Worm (Caenorhabditis elegans) whole organism, young adult: ENCODE results near the gene C14E2.7.

Experiments
- B0019.2 ChIP-seq: fragments of 200-800 bp; sonication (Bioruptor generic); conservative IDR thresholded peaks from 2 replicates; pipeline ENCODE4 v1.3.6; 2022; ENCODE audit warnings: missing genetic modification reagents, missing genetic modification characterization, missing compliant biosample characterization
- C06A6.2 ChIP-seq: fragments of 200-800 bp; sonication (Bioruptor generic); conservative IDR thresholded peaks from 2 replicates; pipeline ENCODE4 v1.3.6; 2022; ENCODE audit warnings: missing genetic modification characterization, missing compliant biosample characterization
- D2030.7 ChIP-seq: fragments of 200-800 bp; sonication (Bioruptor generic); IDR thresholded peaks from 2 replicates; pipeline ENCODE4 v1.3.6; 2022; ENCODE audit warnings: missing genetic modification reagents, missing genetic modification characterization, missing compliant biosample characterization
- F39B2.1 ChIP-seq: fragments of 200-800 bp; sonication (Bioruptor generic); IDR thresholded peaks from 2 replicates; pipeline ENCODE4 v1.3.6; 2022; ENCODE audit warnings: missing genetic modification reagents, missing genetic modification characterization, missing compliant biosample characterization
- F49E8.2 ChIP-seq: sonication (generic microtip); optimal IDR thresholded peaks from 3 replicates; lab custom pipeline; 2017; ENCODE audit warnings: missing genetic modification characterization, mild to moderate bottlenecking, missing compliant biosample characterization, antibody characterized with exemption, moderate library complexity; ENCODE audit not compliant: insufficient read depth
- K11D2.4 ChIP-seq: fragments of 200-800 bp; sonication (Bioruptor generic); IDR thresholded peaks from 2 replicates; pipeline ENCODE4 v1.3.6; 2022; ENCODE audit warnings: missing genetic modification reagents, missing genetic modification characterization, missing compliant biosample characterization
- T07F8.4 ChIP-seq: sonication (generic microtip); optimal IDR thresholded peaks from 2 replicates; lab custom pipeline; 2016; ENCODE audit warnings: mild to moderate bottlenecking, missing genetic modification characterization, moderate library complexity, missing compliant biosample characterization
- T26A5.8 ChIP-seq: sonication (generic microtip); optimal IDR thresholded peaks from 2 replicates; lab custom pipeline; 2016; ENCODE audit warnings: missing genetic modification characterization, missing compliant biosample characterization
- Y53F4B.3 ChIP-seq: fragments of 200-800 bp; sonication (Bioruptor generic); IDR thresholded peaks from 2 replicates; pipeline ENCODE4 v1.3.6; 2022; ENCODE audit warnings: missing genetic modification reagents, missing genetic modification characterization, missing compliant biosample characterization
- Y53G8AR.9 ChIP-seq: fragments of 200-800 bp; sonication (Bioruptor generic); conservative IDR thresholded peaks from 2 replicates; pipeline ENCODE4 v1.3.6; 2022; ENCODE audit warnings: missing genetic modification reagents, missing genetic modification characterization, missing compliant biosample characterization
- akir-1 ChIP-seq: fragments of 200-800 bp; sonication (Bioruptor generic); optimal IDR thresholded peaks from 2 replicates; lab custom pipeline; 2018; ENCODE audit warnings: mild to moderate bottlenecking, missing genetic modification characterization, moderate library complexity, missing compliant biosample characterization
- atf-7 ChIP-seq: sonication (generic microtip); optimal IDR thresholded peaks from 2 replicates; lab custom pipeline; 2017; ENCODE audit warnings: mild to moderate bottlenecking, missing genetic modification characterization, missing compliant biosample characterization
- cebp-2 ChIP-seq: fragments of 200-800 bp; sonication (Bioruptor generic); IDR thresholded peaks from 2 replicates; pipeline ENCODE4 v1.3.6; 2022; ENCODE audit warnings: missing genetic modification characterization, missing compliant biosample characterization
- ceh-27 ChIP-seq: fragments of 200-800 bp; sonication (Bioruptor generic); optimal IDR thresholded peaks from 2 replicates; lab custom pipeline; 2018; ENCODE audit warnings: mild to moderate bottlenecking, missing genetic modification characterization, moderate library complexity, missing compliant biosample characterization
- ceh-58 ChIP-seq: fragments of 200-800 bp; sonication (Bioruptor generic); IDR thresholded peaks from 2 replicates; pipeline ENCODE4 v1.3.6; 2022; ENCODE audit warnings: missing genetic modification characterization, missing compliant biosample characterization
- ceh-91 ChIP-seq: fragments of 200-800 bp; sonication (Bioruptor generic); IDR thresholded peaks from 2 replicates; pipeline ENCODE4 v1.3.6; 2022; ENCODE audit warnings: missing genetic modification reagents, missing genetic modification characterization, missing compliant biosample characterization
- dox-1 ChIP-seq: fragments of 200-800 bp; sonication (Bioruptor generic); IDR thresholded peaks from 2 replicates; pipeline ENCODE4 v1.3.6; 2022; ENCODE audit warnings: missing genetic modification reagents, missing genetic modification characterization, missing compliant biosample characterization
- dpff-1 ChIP-seq: sonication (generic microtip); optimal IDR thresholded peaks from 2 replicates; lab custom pipeline; 2017; ENCODE audit warnings: mild to moderate bottlenecking, missing genetic modification characterization, missing compliant biosample characterization
- egl-18 ChIP-seq: fragments of 200-800 bp; sonication (Bioruptor generic); IDR thresholded peaks from 2 replicates; pipeline ENCODE4 v1.3.6; 2022; ENCODE audit warnings: missing genetic modification reagents, missing genetic modification characterization, missing compliant biosample characterization
- hlh-26 ChIP-seq: fragments of 200-800 bp; sonication (Bioruptor generic); conservative IDR thresholded peaks from 2 replicates; pipeline ENCODE4 v1.3.6; 2022; ENCODE audit warnings: missing genetic modification reagents, missing genetic modification characterization, missing compliant biosample characterization
- hmg-20 ChIP-seq: fragments of 200-800 bp; sonication (Bioruptor generic); IDR thresholded peaks from 2 replicates; pipeline ENCODE4 v1.3.6; 2022; ENCODE audit warnings: missing genetic modification reagents, missing genetic modification characterization, missing compliant biosample characterization
- let-607 ChIP-seq, 2 experiments: fragments of 200-800 bp in 1 of 2; sonication (Bioruptor generic) in 1 of 2; sonication (generic microtip) in 1 of 2; optimal IDR thresholded peaks; 2 replicates each; lab custom pipeline; 2016 to 2018; ENCODE audit warnings: mild to moderate bottlenecking in 2 of 2, missing compliant biosample characterization in 2 of 2, missing genetic modification characterization in 2 of 2, moderate library complexity in 2 of 2, missing genotype in 1 of 2
- lin-35 ChIP-seq, 3 experiments: fragments of 150-350 bp in 2 of 3; sonication (generic microtip) in 1 of 3; optimal IDR thresholded peaks; 2 replicates each; lab custom pipeline; 2014 to 2018; ENCODE audit warnings: missing biosample characterization in 3 of 3, missing genetic modification characterization in 3 of 3, missing genetic modification reagents in 3 of 3
- lir-1 ChIP-seq: fragments of 200-800 bp; sonication (Bioruptor generic); conservative IDR thresholded peaks from 2 replicates; pipeline ENCODE4 v1.3.6; 2022; ENCODE audit warnings: missing genetic modification reagents, missing genetic modification characterization, missing compliant biosample characterization
- lsy-27 ChIP-seq: sonication (generic microtip); optimal IDR thresholded peaks from 2 replicates; lab custom pipeline; 2017; ENCODE audit warnings: missing genetic modification characterization, mild to moderate bottlenecking, missing compliant biosample characterization, antibody characterized with exemption, missing genotype, borderline replicate concordance; ENCODE audit not compliant: insufficient read depth
- madf-10 ChIP-seq: sonication (generic microtip); optimal IDR thresholded peaks from 2 replicates; lab custom pipeline; 2016; ENCODE audit warnings: mild to moderate bottlenecking, missing genetic modification characterization, missing compliant biosample characterization
- madf-6 ChIP-seq: fragments of 200-800 bp; sonication (Bioruptor generic); IDR thresholded peaks from 2 replicates; pipeline ENCODE4 v1.3.6; 2022; ENCODE audit warnings: missing genetic modification reagents, missing genetic modification characterization, missing compliant biosample characterization
- mcd-1 ChIP-seq: fragments of 200-800 bp; sonication (Bioruptor generic); IDR thresholded peaks from 2 replicates; pipeline ENCODE4 v1.3.6; 2022; ENCODE audit warnings: missing genetic modification reagents, missing genetic modification characterization, missing compliant biosample characterization
- mel-28 ChIP-seq: sonication (generic microtip); optimal IDR thresholded peaks from 2 replicates; lab custom pipeline; 2016; ENCODE audit warnings: borderline replicate concordance, mild to moderate bottlenecking, missing genetic modification characterization, missing compliant biosample characterization
- mxl-1 ChIP-seq: sonication (generic microtip); optimal IDR thresholded peaks from 2 replicates; lab custom pipeline; 2016; ENCODE audit warnings: missing genetic modification characterization, missing compliant biosample characterization
- nfya-2 ChIP-seq: fragments of 200-800 bp; sonication (Bioruptor generic); IDR thresholded peaks from 2 replicates; pipeline ENCODE4 v1.3.6; 2022; ENCODE audit warnings: missing genetic modification reagents, missing genetic modification characterization, missing compliant biosample characterization
- nfyb-1 ChIP-seq: fragments of 200-800 bp; sonication (Bioruptor generic); IDR thresholded peaks from 2 replicates; pipeline ENCODE4 v1.3.6; 2022; ENCODE audit warnings: missing genetic modification reagents, missing genetic modification characterization, missing compliant biosample characterization
- repo-1 ChIP-seq: sonication (generic microtip); optimal IDR thresholded peaks from 2 replicates; lab custom pipeline; 2017; ENCODE audit warnings: mild to moderate bottlenecking, missing genetic modification characterization, missing compliant biosample characterization
- rpc-1 ChIP-seq, 2 experiments: fragments of 150-350 bp in 1 of 2; sonication (generic microtip) in 1 of 2; optimal IDR thresholded peaks; 2 replicates each; lab custom pipeline; 2014 to 2018; ENCODE audit warnings: missing biosample characterization in 1 of 2, missing genetic modification characterization in 1 of 2, missing genetic modification reagents in 1 of 2, missing genotype in 1 of 2
- sdz-38 ChIP-seq: sonication (generic microtip); optimal IDR thresholded peaks from 2 replicates; lab custom pipeline; 2016; ENCODE audit warnings: missing genotype, missing genetic modification characterization, missing compliant biosample characterization
- snpc-3.4 ChIP-seq: sonication (generic microtip); optimal IDR thresholded peaks from 2 replicates; lab custom pipeline; 2017; ENCODE audit warnings: missing genetic modification characterization, mild to moderate bottlenecking, missing compliant biosample characterization, antibody characterized with exemption, moderate library complexity, missing genotype, missing genetic modification reagents
- tlf-1 ChIP-seq: fragments of 200-800 bp; sonication (Bioruptor generic); optimal IDR thresholded peaks from 2 replicates; lab custom pipeline; 2018; ENCODE audit warnings: mild to moderate bottlenecking, missing genetic modification characterization, missing compliant biosample characterization
- unc-130 ChIP-seq: sonication (generic microtip); optimal IDR thresholded peaks from 2 replicates; lab custom pipeline; 2016; ENCODE audit warnings: missing genetic modification reagents, missing genetic modification characterization, missing compliant biosample characterization
- unc-62 ChIP-seq: fragments of 150-350 bp; optimal IDR thresholded peaks from 2 replicates; lab custom pipeline; 2014; ENCODE audit warnings: missing biosample characterization, missing genetic modification reagents, missing genetic modification characterization
- ztf-18 ChIP-seq: sonication (generic microtip); optimal IDR thresholded peaks from 2 replicates; lab custom pipeline; 2016; ENCODE audit warnings: missing genotype, mild to moderate bottlenecking, missing genetic modification characterization, missing compliant biosample characterization
- ztf-22 ChIP-seq: fragments of 200-800 bp; sonication (Bioruptor generic); optimal IDR thresholded peaks from 2 replicates; lab custom pipeline; 2018; ENCODE audit warnings: mild to moderate bottlenecking, missing genetic modification characterization, moderate library complexity, missing compliant biosample characterization
- ztf-25 ChIP-seq: fragments of 200-800 bp; sonication (Bioruptor generic); IDR thresholded peaks from 2 replicates; pipeline ENCODE4 v1.3.6; 2022; ENCODE audit warnings: missing genetic modification reagents, missing genetic modification characterization, missing compliant biosample characterization
- ztf-6 ChIP-seq: fragments of 200-800 bp; sonication (Bioruptor generic); IDR thresholded peaks from 2 replicates; pipeline ENCODE4 v1.3.6; 2022; ENCODE audit warnings: missing genetic modification reagents, missing genetic modification characterization, missing compliant biosample characterization

Gene C14E2.7

ce11 chrX:1856160-1856559 lies 40.0 kb downstream of the C14E2.7 start, which contains the start of gene ceh-39 (continued):
- TF ChIP-seq nfya-2 (GFP tag; lab: Robert Waterston, UW): no peak

ce11 chrX:1857777-1858176 lies 41.6 kb downstream of the C14E2.7 start:
- TF ChIP-seq sdz-38: no peak
- TF ChIP-seq rpc-1 (optimal IDR thresholded peaks at IDR 0.05; lab: Kevin White, UChicago): no peak
- no peak for TF ChIP-seq rpc-1 (tag; optimal IDR thresholded peaks at IDR 0.05; lab: Kevin White, UChicago)
- TF ChIP-seq unc-130 (GFP tag; lab: Kevin White, UChicago): no peak
- TF ChIP-seq madf-6 (GFP tag; lab: Robert Waterston, UW): no peak
- TF ChIP-seq hmg-20 (GFP tag; lab: Robert Waterston, UW): no peak
- no peak for TF ChIP-seq dox-1 (GFP tag; lab: Robert Waterston, UW)
- TF ChIP-seq, all 124 proteins: peak for 0

DNA sequence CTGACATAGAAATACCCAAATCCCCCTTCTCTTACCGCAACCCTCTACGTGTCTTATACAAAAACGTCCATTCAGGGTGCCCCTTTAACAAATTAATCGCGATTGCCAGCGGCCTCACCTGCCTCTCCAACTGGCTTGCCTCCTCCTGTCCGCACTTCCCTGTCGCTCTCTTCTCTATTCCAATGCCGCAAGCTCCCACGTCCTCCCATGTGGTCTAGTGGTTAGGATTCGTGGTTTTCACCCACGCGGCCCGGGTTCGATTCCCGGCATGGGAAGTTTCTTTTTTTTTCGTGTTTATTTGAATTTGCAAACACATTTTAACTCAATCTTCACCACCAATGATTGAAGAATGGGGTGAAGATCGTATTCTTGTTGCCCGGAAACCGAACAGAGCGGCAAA lies 42.4 kb downstream of the C14E2.7 start:
- TF ChIP-seq D2030.7 (peak; percentile 67; the same call in 1 of the 2 replicates), K11D2.4 (GFP tag; lab: Robert Waterston, UW) (peak; percentile 74), B0019.2 (GFP tag; lab: Robert Waterston, UW) (no peak), mxl-1 (tag; lab: Kevin White, UChicago) (peak; percentile 67), snpc-3.4 (tag; lab: Kevin White, UChicago) (peak; percentile 27), hlh-26 (no peak), lin-35 (GFP tag; optimal IDR thresholded peaks at IDR 0.05; lab: Kevin White, UChicago) (peak in 1 of 3 experiments; percentile 37), madf-10 (peak; percentile 66), C06A6.2 (GFP tag; lab: Robert Waterston, UW) (no peak; the same call in 1 of the 2 replicates), atf-7 (tag; lab: Kevin White, UChicago) (peak; percentile 42), lsy-27 (tag; lab: Kevin White, UChicago) (no peak), ceh-58 (GFP tag; lab: Robert Waterston, UW) (0 out of 2 replicates have a peak, but pooled peaks have one; percentile 63), akir-1 (GFP tag; lab: Kevin White, UChicago) (no peak), cebp-2 (0 out of 2 replicates have a peak, but pooled peaks have one; percentile 55), T26A5.8 (no peak), repo-1 (tag; lab: Kevin White, UChicago) (no peak), lir-1 (GFP tag; lab: Robert Waterston, UW) (peak; percentile 41; the same call in 1 of the 2 replicates), mel-28 (peak; percentile 53), Y53F4B.3 (GFP tag; lab: Robert Waterston, UW) (peak; percentile 11; the same call in 1 of the 2 replicates), unc-62 (GFP tag; lab: Kevin White, UChicago) (no peak), T07F8.4 (tag; lab: Kevin White, UChicago) (peak; percentile 60), ztf-18 (tag; lab: Kevin White, UChicago) (peak; percentile 53), hmg-20 (GFP tag; lab: Robert Waterston, UW) (no peak), F49E8.2 (no peak), ztf-6 (no peak), Y53G8AR.9 (GFP tag; lab: Robert Waterston, UW) (0 out of 2 replicates have a peak, but pooled peaks have one; percentile 42), rpc-1 (optimal IDR thresholded peaks at IDR 0.05; lab: Kevin White, UChicago) (peak; percentile 63), rpc-1 (tag; optimal IDR thresholded peaks at IDR 0.05; lab: Kevin White, UChicago) (peak; percentile 79), nfyb-1 (GFP tag; lab: Robert Waterston, UW) (0 out of 2 replicates have a peak, but pooled peaks have one; percentile 50), ztf-25 (GFP tag; lab: Robert Waterston, UW) (no peak), ztf-22 (GFP tag; lab: Kevin White, UChicago) (no peak), mcd-1 (GFP tag; lab: Robert Waterston, UW) (peak; percentile 60), dpff-1 (tag; lab: Kevin White, UChicago) (no peak), F39B2.1 (GFP tag; lab: Robert Waterston, UW) (no peak), ceh-91 (GFP tag; lab: Robert Waterston, UW) (no peak), ceh-27 (no peak), tlf-1 (GFP tag; lab: Kevin White, UChicago) (peak; percentile 1), egl-18 (GFP tag; lab: Robert Waterston, UW) (no peak), let-607 (tag; optimal IDR thresholded peaks at IDR 0.05; lab: Kevin White, UChicago) (peak in 1 of 2 experiments; percentile 50)
